Fruit fly (Drosophila melanogaster) whole organism, prepupa: ENCODE measurements around the gene ea.

ENCODE experiments used
- CG15336 ChIP-seq: fragments of 200-800 bp; sonication (Bioruptor generic); IDR thresholded peaks from 2 replicates; pipeline ENCODE4 v1.3.6; 2022; ENCODE audit warnings: missing biosample characterization, missing genetic modification characterization
- CG3919 ChIP-seq: fragments of 200-800 bp; sonication (Bioruptor generic); optimal IDR thresholded peaks from 3 replicates; lab custom pipeline; 2016; ENCODE audit warnings: missing biosample characterization, missing genetic modification characterization
- CG6163 ChIP-seq: fragments of 200-800 bp; sonication (Bioruptor generic); IDR thresholded peaks from 3 replicates; pipeline ENCODE4 v1.3.6; 2022; ENCODE audit warnings: missing biosample characterization, missing genetic modification characterization
- CG6808 ChIP-seq: fragments of 200-800 bp; sonication (Bioruptor generic); optimal IDR thresholded peaks from 3 replicates; lab custom pipeline; 2017; ENCODE audit warnings: missing biosample characterization, missing genetic modification characterization, mild to moderate bottlenecking, moderate library complexity, missing genetic modification reagents
- CG7368 ChIP-seq: fragments of 200-800 bp; sonication (Bioruptor generic); optimal IDR thresholded peaks from 3 replicates; lab custom pipeline; 2016; ENCODE audit warnings: missing biosample characterization, missing genetic modification characterization
- CG8119 ChIP-seq: fragments of 200-800 bp; sonication (Bioruptor generic); IDR thresholded peaks from 3 replicates; pipeline ENCODE4 v1.3.6; 2022; ENCODE audit warnings: missing biosample characterization, missing genetic modification characterization
- Eip93F ChIP-seq: fragments of 200-800 bp; sonication (Bioruptor generic); optimal IDR thresholded peaks from 2 replicates; lab custom pipeline; 2016; ENCODE audit warnings: missing biosample characterization, mild to moderate bottlenecking, missing genetic modification characterization
- Ets96B ChIP-seq: fragments of 200-800 bp; optimal IDR thresholded peaks from 2 replicates; lab custom pipeline; 2019; ENCODE audit warnings: missing biosample characterization, mild to moderate bottlenecking, missing genetic modification characterization, moderate library complexity
- Hr4 ChIP-seq: fragments of 200-800 bp; sonication (Bioruptor generic); optimal IDR thresholded peaks from 3 replicates; lab custom pipeline; 2016; ENCODE audit warnings: missing biosample characterization, missing genetic modification characterization
- OdsH ChIP-seq: fragments of 200-800 bp; sonication (Bioruptor generic); optimal IDR thresholded peaks from 3 replicates; lab custom pipeline; 2016; ENCODE audit warnings: missing biosample characterization, missing genetic modification characterization
- achi ChIP-seq: fragments of 200-800 bp; sonication (Bioruptor generic); optimal IDR thresholded peaks from 3 replicates; lab custom pipeline; 2016; ENCODE audit warnings: missing biosample characterization, missing genetic modification characterization
- eg ChIP-seq: fragments of 200-800 bp; sonication (Bioruptor generic); IDR thresholded peaks from 3 replicates; pipeline ENCODE4 v1.3.6; 2022; ENCODE audit warnings: missing biosample characterization, missing genetic modification characterization
- salr ChIP-seq, 2 experiments: fragments of 200-800 bp; sonication (Bioruptor generic); optimal IDR thresholded peaks; 3 replicates each; lab custom pipeline; 2016 to 2018; ENCODE audit warnings: missing biosample characterization in 2 of 2, missing genetic modification characterization in 2 of 2, mild to moderate bottlenecking in 1 of 2
- vri ChIP-seq: fragments of 200-800 bp; sonication (Bioruptor generic); optimal IDR thresholded peaks from 3 replicates; lab custom pipeline; 2016; ENCODE audit warnings: missing biosample characterization, mild to moderate bottlenecking, missing genetic modification characterization

DNA sequence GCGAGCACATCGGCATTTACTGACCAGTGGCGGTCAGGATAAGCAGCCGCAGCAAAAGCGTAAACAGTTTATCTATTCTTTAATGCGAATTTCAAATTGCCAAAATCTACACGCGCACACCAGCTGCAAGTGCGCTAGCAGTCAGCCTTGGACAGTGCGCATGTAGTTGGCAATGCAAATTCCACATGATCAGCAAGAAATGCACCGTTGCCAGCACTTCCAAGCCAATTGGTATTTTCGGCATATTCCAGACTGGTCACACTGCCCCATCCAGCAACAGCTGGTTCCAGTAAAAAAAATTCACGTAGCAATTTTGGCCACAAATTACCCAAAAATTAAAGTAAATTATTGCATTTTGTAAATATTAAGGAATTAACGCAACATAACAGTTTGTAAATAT lies 40.8 kb upstream of the ea start:
- TF ChIP-seq CG7368 (GFP tag; lab: Kevin White, UChicago) (no peak), vri (no peak), CG15336 (GFP tag; lab: Robert Waterston, UW) (no peak), Hr4 (GFP tag; lab: Kevin White, UChicago) (no peak), Eip93F (no peak), CG6163 (GFP tag; lab: Robert Waterston, UW) (no peak), salr (GFP tag; optimal IDR thresholded peaks at IDR 0.05; lab: Kevin White, UChicago) (no peak), achi (no peak), eg (GFP tag; lab: Robert Waterston, UW) (no peak), CG8119 (GFP tag; lab: Robert Waterston, UW) (no peak), OdsH (GFP tag; lab: Kevin White, UChicago) (no peak), CG3919 (no peak), CG6808 (GFP tag; lab: Kevin White, UChicago) (no peak), Ets96B (tag; lab: Kevin White, UChicago) (no peak)
